Fruit fly (Drosophila melanogaster) whole organism, wandering third instar larva: ENCODE results near the gene Sfp87B.

ENCODE experiments used
- CG32264 ChIP-seq: fragments of 200-800 bp; sonication (Bioruptor generic); optimal IDR thresholded peaks from 2 replicates; lab custom pipeline; 2016; ENCODE audit warnings: missing biosample characterization, missing genetic modification characterization
- Dif ChIP-seq: fragments of 200-275, 200-300 bp; sonication (Bioruptor generic); optimal IDR thresholded peaks from 2 replicates; lab custom pipeline; 2018; ENCODE audit warnings: missing biosample characterization, missing genetic modification characterization; ENCODE audit not compliant: partially characterized antibody
- GATAd ChIP-seq: sonication (Bioruptor generic); optimal IDR thresholded peaks from 2 replicates; lab custom pipeline; 2016; ENCODE audit warnings: missing biosample characterization, missing genetic modification characterization
- br ChIP-seq: fragments of 200-800 bp; sonication (Bioruptor generic); optimal IDR thresholded peaks from 2 replicates; lab custom pipeline; 2016; ENCODE audit warnings: missing biosample characterization, missing genetic modification characterization
- dl ChIP-seq, 2 experiments: fragments of 175-275, 200-275 bp in 1 of 2; fragments of 200-275 bp in 1 of 2; sonication (Bioruptor generic); optimal IDR thresholded peaks; lab custom pipeline; 2018; ENCODE audit warnings: mild to moderate bottlenecking in 2 of 2, missing biosample characterization in 2 of 2, missing genetic modification characterization in 2 of 2, moderate library complexity in 2 of 2; ENCODE audit not compliant: partially characterized antibody in 2 of 2, insufficient read depth in 1 of 2
- dmrt93B ChIP-seq: fragments of 200-800 bp; sonication (Bioruptor generic); optimal IDR thresholded peaks from 2 replicates; lab custom pipeline; 2018; ENCODE audit warnings: missing biosample characterization, mild to moderate bottlenecking, missing genetic modification characterization
- fru ChIP-seq: fragments of 200-800 bp; sonication (Bioruptor generic); optimal IDR thresholded peaks from 3 replicates; lab custom pipeline; 2016; ENCODE audit warnings: missing biosample characterization, mild to moderate bottlenecking, missing genetic modification characterization
- h ChIP-seq: fragments of 200-800 bp; sonication (Bioruptor generic); optimal IDR thresholded peaks from 3 replicates; lab custom pipeline; 2016; ENCODE audit warnings: missing biosample characterization, mild to moderate bottlenecking, missing genetic modification characterization
- lola ChIP-seq: fragments of >200 bp; optimal IDR thresholded peaks from 2 replicates; lab custom pipeline; 2017; ENCODE audit warnings: missing biosample characterization, missing genetic modification characterization
- psq ChIP-seq: fragments of 200-800 bp; sonication (Bioruptor generic); optimal IDR thresholded peaks from 3 replicates; lab custom pipeline; 2017; ENCODE audit warnings: missing biosample characterization, mild to moderate bottlenecking, missing genetic modification characterization, moderate library complexity
- sage ChIP-seq: fragments of 200-800 bp; sonication (Bioruptor generic); optimal IDR thresholded peaks from 2 replicates; lab custom pipeline; 2016; ENCODE audit warnings: missing biosample characterization, mild to moderate bottlenecking, missing genetic modification characterization
- usp ChIP-seq: fragments of >200 bp; optimal IDR thresholded peaks from 2 replicates; lab custom pipeline; 2017; ENCODE audit warnings: missing biosample characterization, missing genetic modification characterization

dm6 chr3R:12239166-12239565 is 33.8 kb upstream of the Sfp87B start, which contains the start of gene Cyp313a3:
- TF ChIP-seq Dif (GFP tag; lab: Kevin White, UChicago) (no peak), dl (GFP tag; optimal IDR thresholded peaks at IDR 0.05; lab: Kevin White, UChicago; ENCODE audit: insufficient read depth in 1 of 2, partially characterized antibody in 2 of 2) (no peak), dmrt93B (GFP tag; lab: Kevin White, UChicago) (no peak), br (GFP tag; lab: Kevin White, UChicago) (no peak), lola (GFP tag; lab: Kevin White, UChicago) (no peak), CG32264 (GFP tag; lab: Kevin White, UChicago) (no peak), h (GFP tag; lab: Kevin White, UChicago) (no peak), psq (GFP tag; lab: Kevin White, UChicago) (no peak), sage (no peak), usp (GFP tag; lab: Kevin White, UChicago) (no peak), fru (GFP tag; lab: Kevin White, UChicago) (no peak), GATAd (no peak)
